Fruit fly (Drosophila melanogaster) whole organism, embryonic: ENCODE data around the gene CG8301.

ENCODE experiments used
- Atf-2 ChIP-seq: fragments of 200-800 bp; sonication (Bioruptor generic); optimal IDR thresholded peaks from 2 replicates; lab custom pipeline; 2016; ENCODE audit warnings: missing biosample characterization, missing genetic modification characterization
- B-H1 ChIP-seq: fragments of 200-800 bp; sonication (Bioruptor generic); IDR thresholded peaks from 3 replicates; pipeline ENCODE4 v1.3.6; 2022; ENCODE audit warnings: missing biosample characterization, missing genetic modification characterization
- C15 ChIP-seq: fragments of 200-800 bp; sonication (Bioruptor generic); IDR thresholded peaks from 3 replicates; pipeline ENCODE4 v1.3.6; 2022; ENCODE audit warnings: missing biosample characterization, missing genetic modification characterization
- CG10565 ChIP-seq: fragments of 200-800 bp; sonication (Bioruptor generic); optimal IDR thresholded peaks from 3 replicates; lab custom pipeline; 2016; ENCODE audit warnings: missing biosample characterization, mild to moderate bottlenecking, missing genetic modification characterization
- CG10979 ChIP-seq: fragments of 200-800 bp; sonication (Bioruptor generic); optimal IDR thresholded peaks from 2 replicates; lab custom pipeline; 2018; ENCODE audit warnings: missing biosample characterization, mild to moderate bottlenecking, missing genetic modification characterization, moderate library complexity
- CG11398 ChIP-seq: fragments of 200-800 bp; sonication (Bioruptor generic); optimal IDR thresholded peaks from 2 replicates; lab custom pipeline; 2016; ENCODE audit warnings: missing biosample characterization, missing genetic modification characterization
- CG13287 ChIP-seq: fragments of 200-800 bp; sonication (Bioruptor generic); IDR thresholded peaks from 2 replicates; pipeline ENCODE4 v1.3.6; 2022; ENCODE audit warnings: missing biosample characterization, missing genetic modification characterization; ENCODE audit not compliant: partially characterized antibody
- CG13624 ChIP-seq: fragments of 200-800 bp; sonication (Bioruptor generic); optimal IDR thresholded peaks from 2 replicates; lab custom pipeline; 2016; ENCODE audit warnings: missing biosample characterization, missing genetic modification characterization
- CG15011 ChIP-seq: fragments of 200-800 bp; sonication (Bioruptor generic); optimal IDR thresholded peaks from 3 replicates; lab custom pipeline; 2018; ENCODE audit warnings: missing biosample characterization, mild to moderate bottlenecking, missing genetic modification characterization
- CG16863 ChIP-seq: fragments of 200-800 bp; sonication (Bioruptor generic); optimal IDR thresholded peaks from 3 replicates; lab custom pipeline; 2016; ENCODE audit warnings: missing biosample characterization, missing genetic modification characterization
- CG18011 ChIP-seq: fragments of 200-800 bp; sonication (Bioruptor generic); optimal IDR thresholded peaks from 2 replicates; lab custom pipeline; 2017; ENCODE audit warnings: missing biosample characterization, missing genetic modification characterization, mild to moderate bottlenecking, moderate library complexity, missing genotype
- CG18764 ChIP-seq: fragments of 200-800 bp; sonication (Bioruptor generic); optimal IDR thresholded peaks from 3 replicates; lab custom pipeline; 2016; ENCODE audit warnings: missing biosample characterization, missing genetic modification characterization
- CG2120 ChIP-seq: fragments of 200-800 bp; sonication (Bioruptor generic); optimal IDR thresholded peaks from 3 replicates; lab custom pipeline; 2016; ENCODE audit warnings: missing biosample characterization, missing genetic modification characterization
- CG2129 ChIP-seq: fragments of 200-800 bp; sonication (Bioruptor generic); IDR thresholded peaks from 2 replicates; pipeline ENCODE4 v1.3.6; 2022; ENCODE audit warnings: missing biosample characterization, missing genetic modification characterization; ENCODE audit not compliant: partially characterized antibody
- CG30403 ChIP-seq: fragments of 200-800 bp; sonication (Bioruptor generic); optimal IDR thresholded peaks from 3 replicates; lab custom pipeline; 2016; ENCODE audit warnings: missing biosample characterization, missing genetic modification characterization
- CG3281 ChIP-seq: fragments of 200-800 bp; sonication (Bioruptor generic); optimal IDR thresholded peaks from 3 replicates; lab custom pipeline; 2017; ENCODE audit warnings: missing biosample characterization, mild to moderate bottlenecking, missing genetic modification characterization
- CG3995 ChIP-seq: fragments of 200-800 bp; sonication (Bioruptor generic); optimal IDR thresholded peaks from 3 replicates; lab custom pipeline; 2016; ENCODE audit warnings: missing biosample characterization, missing genetic modification characterization
- CG4617 ChIP-seq: fragments of 200-800 bp; sonication (Bioruptor generic); optimal IDR thresholded peaks from 3 replicates; lab custom pipeline; 2016; ENCODE audit warnings: missing biosample characterization, missing genetic modification characterization, borderline replicate concordance
- CG6765 ChIP-seq: fragments of 200-800 bp; sonication (Bioruptor generic); optimal IDR thresholded peaks from 3 replicates; lab custom pipeline; 2017; ENCODE audit warnings: missing biosample characterization, mild to moderate bottlenecking, missing genetic modification characterization
- CG7786 ChIP-seq: fragments of 200-800 bp; sonication (Bioruptor generic); optimal IDR thresholded peaks from 2 replicates; lab custom pipeline; 2016; ENCODE audit warnings: missing biosample characterization, missing genetic modification characterization
- CG8089 ChIP-seq: fragments of 200-800 bp; sonication (Bioruptor generic); optimal IDR thresholded peaks from 3 replicates; lab custom pipeline; 2016; ENCODE audit warnings: missing biosample characterization, missing genetic modification characterization
- CG8290 ChIP-seq, 3 experiments: fragments of 200-800 bp; sonication (Bioruptor generic); optimal IDR thresholded peaks; 2 replicates each; lab custom pipeline; 2016 to 2019; ENCODE audit warnings: missing biosample characterization in 3 of 3, missing genetic modification characterization in 3 of 3, mild to moderate bottlenecking in 2 of 3, moderate library complexity in 1 of 3
- CG8765 ChIP-seq: fragments of 200-800 bp; sonication (Bioruptor generic); IDR thresholded peaks from 2 replicates; pipeline ENCODE4 v1.3.6; 2022; ENCODE audit warnings: missing biosample characterization, missing genetic modification characterization
- CG9609 ChIP-seq: fragments of 200-800 bp; sonication (Bioruptor generic); optimal IDR thresholded peaks from 3 replicates; lab custom pipeline; 2016; ENCODE audit warnings: missing biosample characterization, missing genetic modification characterization
- CkIIα-i1 ChIP-seq: fragments of 200-800 bp; sonication (Bioruptor generic); IDR thresholded peaks from 2 replicates; pipeline ENCODE4 v1.3.6; 2022; ENCODE audit warnings: missing biosample characterization, missing genetic modification characterization
- Dek ChIP-seq: fragments of 200-800 bp; sonication (Bioruptor generic); optimal IDR thresholded peaks from 3 replicates; lab custom pipeline; 2019; ENCODE audit warnings: missing biosample characterization, mild to moderate bottlenecking, missing genetic modification characterization, moderate library complexity
- E2f1 ChIP-seq: fragments of 200-800 bp; sonication (Bioruptor generic); IDR thresholded peaks from 2 replicates; pipeline ENCODE4 v1.3.6; 2022; ENCODE audit warnings: missing biosample characterization, missing genetic modification characterization
- HLH3B ChIP-seq: fragments of 200-800 bp; sonication (Bioruptor generic); IDR thresholded peaks from 2 replicates; pipeline ENCODE4 v1.3.6; 2022; ENCODE audit warnings: missing biosample characterization, missing genetic modification characterization
- HmgZ ChIP-seq: fragments of 200-800 bp; sonication (Bioruptor generic); optimal IDR thresholded peaks from 2 replicates; lab custom pipeline; 2018; ENCODE audit warnings: missing biosample characterization, mild to moderate bottlenecking, missing genetic modification characterization
- Hmx ChIP-seq: fragments of 200-800 bp; sonication (Bioruptor generic); optimal IDR thresholded peaks from 2 replicates; lab custom pipeline; 2016; ENCODE audit warnings: missing biosample characterization, missing genetic modification characterization
- MBD-R2 ChIP-seq: fragments of 200-800 bp; sonication (Bioruptor generic); IDR thresholded peaks from 2 replicates; pipeline ENCODE4 v1.3.6; 2022; ENCODE audit warnings: missing biosample characterization, missing genetic modification characterization
- Oaz ChIP-seq: fragments of 200-800 bp; sonication (Bioruptor generic); IDR thresholded peaks from 2 replicates; pipeline ENCODE4 v1.3.6; 2022; ENCODE audit warnings: missing biosample characterization, missing genetic modification characterization
- Pdp1 ChIP-seq, 2 experiments: fragments of 200-800 bp; sonication (Bioruptor generic); optimal IDR thresholded peaks; 3 replicates each; lab custom pipeline; 2016; ENCODE audit warnings: missing biosample characterization in 2 of 2, missing genetic modification characterization in 2 of 2, mild to moderate bottlenecking in 1 of 2, moderate library complexity in 1 of 2
- Six4 ChIP-seq: fragments of 200-800 bp; sonication (Bioruptor generic); optimal IDR thresholded peaks from 2 replicates; lab custom pipeline; 2016; ENCODE audit warnings: missing biosample characterization, missing genetic modification characterization
- aop ChIP-seq: fragments of 200-800 bp; sonication (Bioruptor generic); IDR thresholded peaks from 2 replicates; pipeline ENCODE4 v1.3.6; 2022; ENCODE audit warnings: missing biosample characterization, missing genetic modification characterization
- chif ChIP-seq, 2 experiments: fragments of 200-800 bp; sonication (Bioruptor generic); optimal IDR thresholded peaks; 3 replicates each; lab custom pipeline; 2016; ENCODE audit warnings: missing biosample characterization in 2 of 2, missing genetic modification characterization in 2 of 2
- crol ChIP-seq: fragments of 200-800 bp; sonication (Bioruptor generic); IDR thresholded peaks from 2 replicates; pipeline ENCODE4 v1.3.6; 2022; ENCODE audit warnings: missing biosample characterization, missing genetic modification characterization
- da ChIP-seq: fragments of 200-800 bp; sonication (Bioruptor generic); optimal IDR thresholded peaks from 2 replicates; lab custom pipeline; 2016; ENCODE audit warnings: missing biosample characterization, missing genetic modification characterization
- exex ChIP-seq: fragments of 200-800 bp; sonication (Bioruptor generic); optimal IDR thresholded peaks from 4 replicates; lab custom pipeline; 2018; ENCODE audit warnings: missing biosample characterization, mild to moderate bottlenecking, missing genetic modification characterization, moderate library complexity
- h ChIP-seq: fragments of >200 bp; optimal IDR thresholded peaks from 2 replicates; lab custom pipeline; 2017
- hth ChIP-seq: fragments of >200 bp; optimal IDR thresholded peaks from 2 replicates; lab custom pipeline; 2017; ENCODE audit warnings: inconsistent platforms
- jigr1 ChIP-seq: fragments of 200-800 bp; sonication (Bioruptor generic); IDR thresholded peaks from 3 replicates; pipeline ENCODE4 v1.3.6; 2022; ENCODE audit warnings: missing biosample characterization, missing genetic modification characterization
- ken ChIP-seq: fragments of 200-800 bp; sonication (Bioruptor generic); IDR thresholded peaks from 3 replicates; pipeline ENCODE4 v1.3.6; 2022; ENCODE audit warnings: missing biosample characterization, missing genetic modification characterization
- kni ChIP-seq: fragments of 200-800 bp; sonication (Bioruptor generic); optimal IDR thresholded peaks from 3 replicates; lab custom pipeline; 2017; ENCODE audit warnings: mild to moderate bottlenecking, missing biosample characterization, missing genetic modification reagents, missing genetic modification characterization
- knrl ChIP-seq: fragments of 200-800 bp; sonication (Bioruptor generic); IDR thresholded peaks from 3 replicates; pipeline ENCODE4 v1.3.6; 2022; ENCODE audit warnings: missing biosample characterization, missing genetic modification characterization; ENCODE audit not compliant: partially characterized antibody
- pb ChIP-seq: fragments of 200-800 bp; sonication (Bioruptor generic); optimal IDR thresholded peaks from 3 replicates; lab custom pipeline; 2016; ENCODE audit warnings: missing biosample characterization, missing genetic modification characterization
- repo ChIP-seq: fragments of 200-800 bp; sonication (Bioruptor generic); optimal IDR thresholded peaks from 2 replicates; lab custom pipeline; 2016; ENCODE audit warnings: missing biosample characterization, missing genetic modification characterization
- sd ChIP-seq: fragments of 200-800 bp; sonication (Bioruptor generic); optimal IDR thresholded peaks from 3 replicates; lab custom pipeline; 2018; ENCODE audit warnings: missing biosample characterization, mild to moderate bottlenecking, missing genetic modification characterization, moderate library complexity
- stwl ChIP-seq: fragments of 200-800 bp; sonication (Bioruptor generic); optimal IDR thresholded peaks from 3 replicates; lab custom pipeline; 2018; ENCODE audit warnings: missing biosample characterization, mild to moderate bottlenecking, missing genetic modification characterization, moderate library complexity
- wek ChIP-seq: fragments of 200-800 bp; sonication (Bioruptor generic); optimal IDR thresholded peaks from 3 replicates; lab custom pipeline; 2018; ENCODE audit warnings: missing biosample characterization, mild to moderate bottlenecking, missing genetic modification characterization, moderate library complexity
- yki ChIP-seq: fragments of >200 bp; optimal IDR thresholded peaks from 3 replicates; lab custom pipeline; 2018

The CG8301 gene

dm6 chr3R:9618331-9618730 lies 37.2 kb downstream of the CG8301 start (continued):
- TF ChIP-seq kni (peak; percentile 30), CG13624 (GFP tag; lab: Kevin White, UChicago) (peak; percentile 58), CG9609 (GFP tag; lab: Kevin White, UChicago) (peak; percentile 70), CG8089 (GFP tag; lab: Kevin White, UChicago) (peak; percentile 62), wek (GFP tag; lab: Kevin White, UChicago) (peak; percentile 51), knrl (GFP tag; lab: Robert Waterston, UW) (no peak), chif (GFP tag; optimal IDR thresholded peaks at IDR 0.05; lab: Kevin White, UChicago) (peak; percentile 76 to 85), yki (lab: Kevin White, UChicago) (no peak), Oaz (GFP tag; lab: Robert Waterston, UW) (peak; percentile 48), CG2120 (GFP tag; lab: Kevin White, UChicago) (peak; percentile 44), CG3995 (GFP tag; lab: Kevin White, UChicago) (no peak), sd (tag; lab: Kevin White, UChicago) (peak; percentile 20), CG8290 (GFP tag; optimal IDR thresholded peaks at IDR 0.05; lab: Kevin White, UChicago) (peak; percentile 49), CG8290 (tag; optimal IDR thresholded peaks at IDR 0.05; lab: Kevin White, UChicago) (peak in 1 of 2 experiments; percentile 78), Six4 (peak; percentile 62), B-H1 (GFP tag; lab: Robert Waterston, UW) (peak; percentile 61), jigr1 (GFP tag; lab: Robert Waterston, UW) (peak; percentile 49; the same call in 1 of the 3 replicates), CG30403 (GFP tag; lab: Kevin White, UChicago) (peak; percentile 78), HLH3B (peak; percentile 86), repo (peak; percentile 74), CG4617 (peak; percentile 13), aop (GFP tag; lab: Robert Waterston, UW) (peak; percentile 69; the same call in 1 of the 2 replicates), CG10979 (peak; percentile 77), CG18011 (GFP tag; lab: Kevin White, UChicago) (no peak), CkIIα-i1 (0 out of 2 replicates have a peak, but pooled peaks have one; percentile 17), hth (lab: Kevin White, UChicago) (no peak), Atf-2 (peak; percentile 58), pb (GFP tag; lab: Kevin White, UChicago) (peak; percentile 42), Dek (tag; lab: Kevin White, UChicago) (peak; percentile 28), C15 (GFP tag; lab: Robert Waterston, UW) (peak; percentile 10; the same call in 1 of the 3 replicates), h (lab: Kevin White, UChicago) (no peak), CG18764 (GFP tag; lab: Kevin White, UChicago) (peak; percentile 66), CG10565 (GFP tag; lab: Kevin White, UChicago) (peak; percentile 10), MBD-R2 (GFP tag; lab: Robert Waterston, UW) (0 out of 2 replicates have a peak, but pooled peaks have one; percentile 21), CG13287 (no peak), Hmx (GFP tag; lab: Kevin White, UChicago) (no peak), CG6765 (GFP tag; lab: Kevin White, UChicago) (no peak), exex (tag; lab: Kevin White, UChicago) (no peak), CG3281 (peak; percentile 57), CG2129 (GFP tag; lab: Robert Waterston, UW) (no peak), CG15011 (no peak), CG16863 (peak; percentile 68), crol (GFP tag; lab: Robert Waterston, UW) (peak; percentile 32; the same call in 1 of the 2 replicates), Pdp1 (GFP tag; optimal IDR thresholded peaks at IDR 0.05; lab: Kevin White, UChicago) (peak; percentile 68 to 75), ken (GFP tag; lab: Robert Waterston, UW) (peak; percentile 82; the same call in 2 of the 3 replicates), stwl (tag; lab: Kevin White, UChicago) (no peak), CG7786 (GFP tag; lab: Kevin White, UChicago) (peak; percentile 59), HmgZ (tag; lab: Kevin White, UChicago) (peak; percentile 25), CG11398 (GFP tag; lab: Kevin White, UChicago) (peak; percentile 51), E2f1 (GFP tag; lab: Robert Waterston, UW) (peak; percentile 69), CG8765 (GFP tag; lab: Robert Waterston, UW) (0 out of 2 replicates have a peak, but pooled peaks have one; percentile 52), da (GFP tag; lab: Kevin White, UChicago) (no peak)
